Fruit fly (Drosophila melanogaster) whole organism, embryonic: ENCODE results near the gene chif.

ENCODE experiments used
- BEAF-32 ChIP-seq: fragments of 200-800 bp; sonication (Bioruptor generic); optimal IDR thresholded peaks from 3 replicates; lab custom pipeline; 2017; ENCODE audit warnings: missing biosample characterization, missing genetic modification characterization, mild to moderate bottlenecking, moderate library complexity, missing genetic modification reagents
- CG10209 ChIP-seq: fragments of 200-800 bp; sonication (Bioruptor generic); optimal IDR thresholded peaks from 3 replicates; lab custom pipeline; 2017; ENCODE audit warnings: missing biosample characterization, mild to moderate bottlenecking, missing genetic modification characterization, missing genetic modification reagents
- CG10274 ChIP-seq: fragments of 200-800 bp; sonication (Bioruptor generic); optimal IDR thresholded peaks from 3 replicates; lab custom pipeline; 2017; ENCODE audit warnings: missing biosample characterization, mild to moderate bottlenecking, missing genetic modification characterization
- CG11247 ChIP-seq: fragments of 200-800 bp; sonication (Bioruptor generic); IDR thresholded peaks from 2 replicates; pipeline ENCODE4 v1.3.6; 2022; ENCODE audit warnings: missing biosample characterization, missing genetic modification characterization
- CG11398 ChIP-seq: fragments of 200-800 bp; sonication (Bioruptor generic); optimal IDR thresholded peaks from 2 replicates; lab custom pipeline; 2016; ENCODE audit warnings: missing biosample characterization, missing genetic modification characterization
- CG12104 ChIP-seq: fragments of 200-800 bp; sonication (Bioruptor generic); optimal IDR thresholded peaks from 3 replicates; lab custom pipeline; 2016; ENCODE audit warnings: missing biosample characterization, missing genetic modification characterization
- CG12299 ChIP-seq: fragments of 200-800 bp; sonication (Bioruptor generic); optimal IDR thresholded peaks from 2 replicates; lab custom pipeline; 2018; ENCODE audit warnings: missing biosample characterization, mild to moderate bottlenecking, missing genetic modification characterization
- CG12391 ChIP-seq: fragments of 200-800 bp; sonication (Bioruptor generic); optimal IDR thresholded peaks from 3 replicates; lab custom pipeline; 2018; ENCODE audit warnings: missing biosample characterization, mild to moderate bottlenecking, missing genetic modification characterization, moderate library complexity
- CG13424 ChIP-seq: fragments of 200-800 bp; sonication (Bioruptor generic); optimal IDR thresholded peaks from 2 replicates; lab custom pipeline; 2019; ENCODE audit warnings: missing biosample characterization, mild to moderate bottlenecking, missing genetic modification characterization, moderate library complexity
- CG13775 ChIP-seq: fragments of 200-800 bp; sonication (Bioruptor generic); optimal IDR thresholded peaks from 3 replicates; lab custom pipeline; 2017; ENCODE audit warnings: missing biosample characterization, mild to moderate bottlenecking, missing genetic modification characterization
- CG14860 ChIP-seq: fragments of 200-800 bp; sonication (Bioruptor generic); IDR thresholded peaks from 3 replicates; pipeline ENCODE4 v1.3.6; 2022; ENCODE audit warnings: missing biosample characterization, missing genetic modification characterization; ENCODE audit not compliant: partially characterized antibody
- CG15073 ChIP-seq: fragments of 200-800 bp; sonication (Bioruptor generic); optimal IDR thresholded peaks from 2 replicates; lab custom pipeline; 2016; ENCODE audit warnings: missing biosample characterization, missing genetic modification characterization
- CG17385 ChIP-seq: fragments of 200-800 bp; sonication (Bioruptor generic); optimal IDR thresholded peaks from 3 replicates; lab custom pipeline; 2018; ENCODE audit warnings: missing biosample characterization, mild to moderate bottlenecking, missing genetic modification characterization
- CG17802 ChIP-seq: fragments of 200-800 bp; sonication (Bioruptor generic); optimal IDR thresholded peaks from 2 replicates; lab custom pipeline; 2018; ENCODE audit warnings: missing biosample characterization, mild to moderate bottlenecking, missing genetic modification characterization, moderate library complexity
- CG1792 ChIP-seq: fragments of 200-800 bp; sonication (Bioruptor generic); optimal IDR thresholded peaks from 2 replicates; lab custom pipeline; 2016; ENCODE audit warnings: missing biosample characterization, missing genetic modification characterization
- CG30431 ChIP-seq: fragments of 200-800 bp; sonication (Bioruptor generic); optimal IDR thresholded peaks from 2 replicates; lab custom pipeline; 2017; ENCODE audit warnings: missing biosample characterization, missing genetic modification characterization
- CG32767 ChIP-seq: fragments of 200-800 bp; sonication (Bioruptor generic); IDR thresholded peaks from 2 replicates; pipeline ENCODE4 v1.3.6; 2022; ENCODE audit warnings: missing biosample characterization, missing genetic modification characterization
- CG3281 ChIP-seq: fragments of 200-800 bp; sonication (Bioruptor generic); optimal IDR thresholded peaks from 3 replicates; lab custom pipeline; 2017; ENCODE audit warnings: missing biosample characterization, mild to moderate bottlenecking, missing genetic modification characterization
- CG3407 ChIP-seq: fragments of 200-800 bp; sonication (Bioruptor generic); optimal IDR thresholded peaks from 2 replicates; lab custom pipeline; 2018; ENCODE audit warnings: missing biosample characterization, mild to moderate bottlenecking, missing genetic modification characterization
- CG4360 ChIP-seq: fragments of 200-800 bp; sonication (Bioruptor generic); IDR thresholded peaks from 2 replicates; pipeline ENCODE4 v1.3.6; 2022; ENCODE audit warnings: missing biosample characterization, missing genetic modification characterization
- CG43689 ChIP-seq: fragments of 200-800 bp; sonication (Bioruptor generic); IDR thresholded peaks from 2 replicates; pipeline ENCODE4 v1.3.6; 2022; ENCODE audit warnings: missing biosample characterization, missing genetic modification characterization
- CG7928 ChIP-seq: fragments of 200-800 bp; sonication (Bioruptor generic); optimal IDR thresholded peaks from 2 replicates; lab custom pipeline; 2017; ENCODE audit warnings: missing biosample characterization, mild to moderate bottlenecking, missing genetic modification characterization
- CG8765 ChIP-seq: fragments of 200-800 bp; sonication (Bioruptor generic); IDR thresholded peaks from 2 replicates; pipeline ENCODE4 v1.3.6; 2022; ENCODE audit warnings: missing biosample characterization, missing genetic modification characterization
- CG9437 ChIP-seq: fragments of 200-800 bp; sonication (Bioruptor generic); optimal IDR thresholded peaks from 2 replicates; lab custom pipeline; 2018; ENCODE audit warnings: missing biosample characterization, mild to moderate bottlenecking, missing genetic modification characterization
- CTCF ChIP-seq: fragments of 200-800 bp; sonication (Bioruptor generic); optimal IDR thresholded peaks from 2 replicates; lab custom pipeline; 2017; ENCODE audit warnings: missing biosample characterization, mild to moderate bottlenecking, missing genetic modification characterization, moderate library complexity
- Doc2 ChIP-seq: fragments of 200-800 bp; sonication (Bioruptor generic); IDR thresholded peaks from 2 replicates; pipeline ENCODE4 v1.3.6; 2022; ENCODE audit warnings: missing biosample characterization, missing genetic modification characterization
- Rx ChIP-seq: fragments of 200-800 bp; sonication (Bioruptor generic); IDR thresholded peaks from 2 replicates; pipeline ENCODE4 v1.3.6; 2022; ENCODE audit warnings: missing biosample characterization, missing genetic modification characterization
- Side ChIP-seq: fragments of 200-800 bp; sonication (Bioruptor generic); optimal IDR thresholded peaks from 2 replicates; lab custom pipeline; 2016; ENCODE audit warnings: missing biosample characterization, missing genetic modification characterization
- Trl ChIP-seq, 3 experiments: fragments of >200 bp in 2 of 3; fragments of 200-800 bp in 1 of 3; sonication (Bioruptor generic) in 1 of 3; optimal IDR thresholded peaks; 2 replicates in 1 of 3; 3 replicates in 2 of 3; lab custom pipeline; 2016 to 2017; ENCODE audit warnings: missing biosample characterization in 1 of 3, missing genetic modification characterization in 1 of 3
- ac ChIP-seq: fragments of 200-800 bp; sonication (Bioruptor generic); optimal IDR thresholded peaks from 3 replicates; lab custom pipeline; 2017; ENCODE audit warnings: missing biosample characterization, mild to moderate bottlenecking, missing genetic modification characterization
- aop ChIP-seq: fragments of 200-800 bp; sonication (Bioruptor generic); IDR thresholded peaks from 2 replicates; pipeline ENCODE4 v1.3.6; 2022; ENCODE audit warnings: missing biosample characterization, missing genetic modification characterization
- cas ChIP-seq: fragments of 200-800 bp; sonication (Bioruptor generic); IDR thresholded peaks from 2 replicates; pipeline ENCODE4 v1.3.6; 2022; ENCODE audit warnings: missing biosample characterization, missing genetic modification characterization
- cg ChIP-seq: fragments of 200-800 bp; sonication (Bioruptor generic); optimal IDR thresholded peaks from 3 replicates; lab custom pipeline; 2019; ENCODE audit warnings: missing biosample characterization, mild to moderate bottlenecking, missing genetic modification characterization, moderate library complexity
- dan ChIP-seq: fragments of 200-800 bp; sonication (Bioruptor generic); IDR thresholded peaks from 2 replicates; pipeline ENCODE4 v1.3.6; 2022; ENCODE audit warnings: missing biosample characterization, missing genetic modification characterization
- dpn ChIP-seq, 2 experiments: fragments of 200-800 bp; sonication (Bioruptor generic); optimal IDR thresholded peaks; 3 replicates each; lab custom pipeline; 2016; ENCODE audit warnings: missing biosample characterization in 2 of 2, missing genetic modification characterization in 2 of 2
- en ChIP-seq: fragments of 200-800 bp; sonication (Bioruptor generic); optimal IDR thresholded peaks from 2 replicates; lab custom pipeline; 2016; ENCODE audit warnings: missing biosample characterization, missing genetic modification characterization
- eyg ChIP-seq: fragments of 200-800 bp; sonication (Bioruptor generic); optimal IDR thresholded peaks from 3 replicates; lab custom pipeline; 2016; ENCODE audit warnings: missing biosample characterization, missing genetic modification characterization
- grau ChIP-seq: fragments of 200-800 bp; optimal IDR thresholded peaks from 3 replicates; lab custom pipeline; 2019; ENCODE audit warnings: missing biosample characterization, mild to moderate bottlenecking, missing genetic modification characterization, moderate library complexity
- gsb ChIP-seq: fragments of 200-800 bp; sonication (Bioruptor generic); IDR thresholded peaks from 2 replicates; pipeline ENCODE4 v1.3.6; 2022; ENCODE audit warnings: missing biosample characterization, missing genetic modification characterization
- gt ChIP-seq: fragments of 200-800 bp; sonication (Bioruptor generic); IDR thresholded peaks from 2 replicates; pipeline ENCODE4 v1.3.6; 2022; ENCODE audit warnings: missing biosample characterization, missing genetic modification characterization
- ham ChIP-seq: fragments of 200-800 bp; sonication (Bioruptor generic); IDR thresholded peaks from 2 replicates; pipeline ENCODE4 v1.3.6; 2022; ENCODE audit warnings: missing biosample characterization, missing genetic modification characterization
- hb ChIP-seq: fragments of 200-800 bp; sonication (Bioruptor generic); IDR thresholded peaks from 3 replicates; pipeline ENCODE4 v1.3.6; 2022; ENCODE audit warnings: missing biosample characterization, missing genetic modification characterization; ENCODE audit not compliant: partially characterized antibody
- jigr1 ChIP-seq: fragments of 200-800 bp; sonication (Bioruptor generic); IDR thresholded peaks from 3 replicates; pipeline ENCODE4 v1.3.6; 2022; ENCODE audit warnings: missing biosample characterization, missing genetic modification characterization
- kah ChIP-seq: fragments of 200-800 bp; sonication (Bioruptor generic); optimal IDR thresholded peaks from 2 replicates; lab custom pipeline; 2018; ENCODE audit warnings: missing biosample characterization, mild to moderate bottlenecking, missing genetic modification characterization
- luna ChIP-seq: fragments of 200-800 bp; sonication (Bioruptor generic); optimal IDR thresholded peaks from 2 replicates; lab custom pipeline; 2016; ENCODE audit warnings: missing biosample characterization, missing genetic modification characterization
- mam ChIP-seq: fragments of 200-800 bp; sonication (Bioruptor generic); optimal IDR thresholded peaks from 3 replicates; lab custom pipeline; 2016; ENCODE audit warnings: missing biosample characterization, missing genetic modification characterization
- odd ChIP-seq: fragments of 200-800 bp; sonication (Bioruptor generic); optimal IDR thresholded peaks from 2 replicates; lab custom pipeline; 2017; ENCODE audit warnings: missing biosample characterization, mild to moderate bottlenecking, missing genetic modification characterization
- pfk ChIP-seq: fragments of 200-800 bp; sonication (Bioruptor generic); optimal IDR thresholded peaks from 2 replicates; lab custom pipeline; 2018; ENCODE audit warnings: missing biosample characterization, mild to moderate bottlenecking, missing genetic modification characterization, moderate library complexity
- pros ChIP-seq: fragments of 200-800 bp; sonication (Bioruptor generic); optimal IDR thresholded peaks from 3 replicates; lab custom pipeline; 2019; ENCODE audit warnings: missing biosample characterization, mild to moderate bottlenecking, missing genetic modification characterization, moderate library complexity
- tap ChIP-seq: fragments of 200-800 bp; optimal IDR thresholded peaks from 3 replicates; lab custom pipeline; 2019; ENCODE audit warnings: missing biosample characterization, mild to moderate bottlenecking, missing genetic modification characterization, moderate library complexity
- ttk ChIP-seq: fragments of 200-800 bp; sonication (Bioruptor generic); IDR thresholded peaks from 2 replicates; pipeline ENCODE4 v2.1.2; 2022; ENCODE audit warnings: missing biosample characterization, missing genetic modification characterization
- twi ChIP-seq: fragments of 200-800 bp; optimal IDR thresholded peaks from 2 replicates; lab custom pipeline; 2019; ENCODE audit warnings: missing biosample characterization, mild to moderate bottlenecking, missing genetic modification characterization, moderate library complexity

chif gene

dm6 chr2L:16329102-16329520 lies 23.3 kb downstream of the chif start, which contains the start of gene mRpL4 (continued):
- TF ChIP-seq CG12299 (tag; lab: Kevin White, UChicago), result no peak
- TF ChIP-seq CTCF (GFP tag; lab: Kevin White, UChicago), result peak; percentile 14
- TF ChIP-seq grau (tag; lab: Kevin White, UChicago), result peak; percentile 89
- peak; percentile 42 for TF ChIP-seq CG10209 (GFP tag; lab: Kevin White, UChicago)
- peak; percentile 14; the same call in 1 of the 2 replicates for TF ChIP-seq gsb (GFP tag; lab: Robert Waterston, UW)
- TF ChIP-seq ttk, result peak; percentile 65; the same call in 1 of the 2 replicates
- TF ChIP-seq dan (GFP tag; lab: Robert Waterston, UW), result no peak
- TF ChIP-seq CG13775 (GFP tag; lab: Kevin White, UChicago), result peak; percentile 56
- TF ChIP-seq CG3407, result no peak
- TF ChIP-seq CG12391, result peak; percentile 72
- TF ChIP-seq eyg, result no peak
- TF ChIP-seq Rx, result peak; percentile 66
- no peak for TF ChIP-seq ac (GFP tag; lab: Kevin White, UChicago)
- TF ChIP-seq tap (tag; lab: Kevin White, UChicago), result peak; percentile 37
- no peak for TF ChIP-seq gt (GFP tag; lab: Robert Waterston, UW)
- peak; percentile 64; the same call in 1 of the 2 replicates for TF ChIP-seq cas (GFP tag; lab: Robert Waterston, UW)
- TF ChIP-seq CG17385 (GFP tag; lab: Kevin White, UChicago), result peak; percentile 40
- TF ChIP-seq cg (GFP tag; lab: Kevin White, UChicago), result no peak
- peak; percentile 48 for TF ChIP-seq CG13424 (tag; lab: Kevin White, UChicago)
- TF ChIP-seq CG11398 (GFP tag; lab: Kevin White, UChicago), result peak; percentile 58
- TF ChIP-seq hb (GFP tag; lab: Robert Waterston, UW), result peak; percentile 99
- TF ChIP-seq kah (GFP tag; lab: Kevin White, UChicago), result no peak
- peak; percentile 99 for TF ChIP-seq CG14860 (GFP tag; lab: Robert Waterston, UW)
- TF ChIP-seq en, result peak; percentile 15
- TF ChIP-seq CG1792, result no peak
- TF ChIP-seq aop (GFP tag; lab: Robert Waterston, UW), result no peak
- peak; percentile 94 for TF ChIP-seq BEAF-32 (GFP tag; lab: Kevin White, UChicago)
- no peak for TF ChIP-seq Trl (optimal IDR thresholded peaks at IDR 0.05; lab: Kevin White, UChicago)
- peak; percentile 83 for TF ChIP-seq Trl (GFP tag; optimal IDR thresholded peaks at IDR 0.05; lab: Kevin White, UChicago)
- peak; percentile 79 to 84 for TF ChIP-seq dpn (GFP tag; optimal IDR thresholded peaks at IDR 0.05; lab: Kevin White, UChicago)
- TF ChIP-seq CG9437 (GFP tag; lab: Kevin White, UChicago), result peak; percentile 27
- TF ChIP-seq CG11247, result peak; percentile 70
- peak; percentile 53 for TF ChIP-seq CG17802 (tag; lab: Kevin White, UChicago)
- no peak; the same call in 1 of the 2 replicates for TF ChIP-seq CG4360
- TF ChIP-seq pros (GFP tag; lab: Kevin White, UChicago), result no peak
- TF ChIP-seq twi (tag; lab: Kevin White, UChicago), result peak; percentile 25
- no peak for TF ChIP-seq CG30431 (GFP tag; lab: Kevin White, UChicago)
- TF ChIP-seq CG7928, result no peak
- no peak for TF ChIP-seq Doc2 (GFP tag; lab: Robert Waterston, UW)
- TF ChIP-seq CG43689 (GFP tag; lab: Robert Waterston, UW), result no peak
- TF ChIP-seq CG10274 (GFP tag; lab: Kevin White, UChicago), result no peak
- TF ChIP-seq pfk (GFP tag; lab: Kevin White, UChicago), result no peak
- no peak for TF ChIP-seq CG12104 (GFP tag; lab: Kevin White, UChicago)
- TF ChIP-seq CG15073 (GFP tag; lab: Kevin White, UChicago), result peak; percentile 36
- TF ChIP-seq CG3281, result no peak
- TF ChIP-seq ham (GFP tag; lab: Robert Waterston, UW), result no peak
- peak; percentile 34; the same call in 1 of the 2 replicates for TF ChIP-seq CG8765 (GFP tag; lab: Robert Waterston, UW)
- no peak for TF ChIP-seq jigr1 (GFP tag; lab: Robert Waterston, UW)
- peak; percentile 87 for TF ChIP-seq mam (GFP tag; lab: Kevin White, UChicago)
- peak; percentile 29 for TF ChIP-seq luna (GFP tag; lab: Kevin White, UChicago)
- TF ChIP-seq Side (GFP tag; lab: Kevin White, UChicago), result peak; percentile 61
- peak; percentile 78 for TF ChIP-seq CG32767 (GFP tag; lab: Robert Waterston, UW)
- no peak for TF ChIP-seq odd (GFP tag; lab: Kevin White, UChicago)
